Fruit fly (Drosophila melanogaster) whole organism, embryonic: ENCODE measurements around the gene Inx3.

Experiments
- Antp ChIP-seq: fragments of 200-800 bp; sonication (Bioruptor generic); optimal IDR thresholded peaks from 3 replicates; lab custom pipeline; 2016; ENCODE audit warnings: missing biosample characterization, missing genetic modification characterization
- CG10366 ChIP-seq: fragments of 200-800 bp; sonication (Bioruptor generic); IDR thresholded peaks from 2 replicates; pipeline ENCODE4 v1.3.6; 2022; ENCODE audit warnings: missing biosample characterization, missing genetic modification characterization
- CG10565 ChIP-seq: fragments of 200-800 bp; sonication (Bioruptor generic); optimal IDR thresholded peaks from 3 replicates; lab custom pipeline; 2016; ENCODE audit warnings: missing biosample characterization, mild to moderate bottlenecking, missing genetic modification characterization
- CG10979 ChIP-seq: fragments of 200-800 bp; sonication (Bioruptor generic); optimal IDR thresholded peaks from 2 replicates; lab custom pipeline; 2018; ENCODE audit warnings: missing biosample characterization, mild to moderate bottlenecking, missing genetic modification characterization, moderate library complexity
- CG12299 ChIP-seq: fragments of 200-800 bp; sonication (Bioruptor generic); optimal IDR thresholded peaks from 2 replicates; lab custom pipeline; 2018; ENCODE audit warnings: missing biosample characterization, mild to moderate bottlenecking, missing genetic modification characterization
- CG12659 ChIP-seq: fragments of 200-800 bp; sonication (Bioruptor generic); optimal IDR thresholded peaks from 3 replicates; lab custom pipeline; 2017; ENCODE audit warnings: mild to moderate bottlenecking, missing biosample characterization, missing genetic modification reagents, missing genetic modification characterization
- CG12769 ChIP-seq: fragments of 200-800 bp; sonication (Bioruptor generic); optimal IDR thresholded peaks from 2 replicates; lab custom pipeline; 2019; ENCODE audit warnings: missing biosample characterization, mild to moderate bottlenecking, missing genetic modification characterization, moderate library complexity
- CG13296 ChIP-seq: fragments of 200-800 bp; sonication (Bioruptor generic); optimal IDR thresholded peaks from 3 replicates; lab custom pipeline; 2018; ENCODE audit warnings: missing biosample characterization, mild to moderate bottlenecking, missing genetic modification characterization
- CG14014 ChIP-seq: fragments of 200-800 bp; sonication (Bioruptor generic); IDR thresholded peaks from 2 replicates; pipeline ENCODE4 v1.3.6; 2022; ENCODE audit warnings: missing biosample characterization, missing genetic modification characterization
- CG14667 ChIP-seq: fragments of 200-800 bp; sonication (Bioruptor generic); IDR thresholded peaks from 2 replicates; pipeline ENCODE4 v1.3.6; 2022; ENCODE audit warnings: missing biosample characterization, missing genetic modification characterization
- CG15073 ChIP-seq: fragments of 200-800 bp; sonication (Bioruptor generic); optimal IDR thresholded peaks from 2 replicates; lab custom pipeline; 2016; ENCODE audit warnings: missing biosample characterization, missing genetic modification characterization
- CG17328 ChIP-seq: fragments of 200-800 bp; sonication (Bioruptor generic); IDR thresholded peaks from 2 replicates; pipeline ENCODE4 v1.3.6; 2022; ENCODE audit warnings: missing biosample characterization, missing genetic modification characterization
- CG3065 ChIP-seq: fragments of 200-800 bp; sonication (Bioruptor generic); optimal IDR thresholded peaks from 2 replicates; lab custom pipeline; 2016; ENCODE audit warnings: missing biosample characterization, missing genetic modification characterization
- CG31388 ChIP-seq: fragments of 200-800 bp; sonication (Bioruptor generic); optimal IDR thresholded peaks from 2 replicates; lab custom pipeline; 2016; ENCODE audit warnings: missing biosample characterization, missing genetic modification characterization
- CG5245 ChIP-seq: fragments of 200-800 bp; sonication (Bioruptor generic); optimal IDR thresholded peaks from 3 replicates; lab custom pipeline; 2016; ENCODE audit warnings: missing biosample characterization, missing genetic modification characterization
- CG6175 ChIP-seq: fragments of 200-800 bp; sonication (Bioruptor generic); IDR thresholded peaks from 3 replicates; pipeline ENCODE4 v1.3.6; 2022; ENCODE audit warnings: missing biosample characterization, missing genetic modification characterization
- CG6654 ChIP-seq: fragments of 200-800 bp; sonication (Bioruptor generic); optimal IDR thresholded peaks from 2 replicates; lab custom pipeline; 2017; ENCODE audit warnings: missing biosample characterization, mild to moderate bottlenecking, missing genetic modification characterization
- CG6689 ChIP-seq: fragments of 200-800 bp; sonication (Bioruptor generic); IDR thresholded peaks from 2 replicates; pipeline ENCODE4 v1.3.6; 2022; ENCODE audit warnings: missing biosample characterization, missing genetic modification characterization
- CG7928 ChIP-seq: fragments of 200-800 bp; sonication (Bioruptor generic); optimal IDR thresholded peaks from 2 replicates; lab custom pipeline; 2017; ENCODE audit warnings: missing biosample characterization, mild to moderate bottlenecking, missing genetic modification characterization
- CG8478 ChIP-seq: fragments of >200 bp; optimal IDR thresholded peaks from 2 replicates; lab custom pipeline; 2018
- CG8944 ChIP-seq: fragments of 200-800 bp; sonication (Bioruptor generic); optimal IDR thresholded peaks from 3 replicates; lab custom pipeline; 2016; ENCODE audit warnings: missing biosample characterization, missing genetic modification characterization
- Dip3 ChIP-seq: fragments of 200-800 bp; sonication (Bioruptor generic); optimal IDR thresholded peaks from 3 replicates; lab custom pipeline; 2016; ENCODE audit warnings: missing biosample characterization, missing genetic modification characterization
- Gsc ChIP-seq: fragments of 200-800 bp; sonication (Bioruptor generic); IDR thresholded peaks from 2 replicates; pipeline ENCODE4 v1.3.6; 2022; ENCODE audit warnings: missing biosample characterization, missing genetic modification characterization
- HmgD ChIP-seq: fragments of 200-800 bp; sonication (Bioruptor generic); optimal IDR thresholded peaks from 3 replicates; lab custom pipeline; 2016; ENCODE audit warnings: missing biosample characterization, missing genetic modification characterization
- HmgZ ChIP-seq: fragments of 200-800 bp; sonication (Bioruptor generic); optimal IDR thresholded peaks from 2 replicates; lab custom pipeline; 2018; ENCODE audit warnings: missing biosample characterization, mild to moderate bottlenecking, missing genetic modification characterization
- Hr3 ChIP-seq: fragments of 200-800 bp; sonication (Bioruptor generic); optimal IDR thresholded peaks from 3 replicates; lab custom pipeline; 2016; ENCODE audit warnings: missing biosample characterization, missing genetic modification characterization
- Hr39 ChIP-seq: fragments of >200 bp; optimal IDR thresholded peaks from 2 replicates; lab custom pipeline; 2017
- MTF-1 ChIP-seq: fragments of 200-800 bp; sonication (Bioruptor generic); optimal IDR thresholded peaks from 2 replicates; lab custom pipeline; 2018; ENCODE audit warnings: missing biosample characterization, mild to moderate bottlenecking, missing genetic modification characterization, borderline replicate concordance
- Opbp ChIP-seq: fragments of 200-800 bp; sonication (Bioruptor generic); IDR thresholded peaks from 3 replicates; pipeline ENCODE4 v1.3.6; 2022; ENCODE audit warnings: missing biosample characterization, missing genetic modification characterization; ENCODE audit not compliant: partially characterized antibody
- Optix ChIP-seq: fragments of 200-800 bp; sonication (Bioruptor generic); IDR thresholded peaks from 3 replicates; pipeline ENCODE4 v1.3.6; 2022; ENCODE audit warnings: missing biosample characterization, missing genetic modification characterization
- Ptx1 ChIP-seq: fragments of 200-800 bp; sonication (Bioruptor generic); IDR thresholded peaks from 2 replicates; pipeline ENCODE4 v1.3.6; 2022; ENCODE audit warnings: missing biosample characterization, missing genetic modification characterization
- Ravus ChIP-seq: fragments of 200-800 bp; sonication (Bioruptor generic); IDR thresholded peaks from 2 replicates; pipeline ENCODE4 v1.3.6; 2022; ENCODE audit warnings: missing biosample characterization, missing genetic modification characterization
- Six4 ChIP-seq: fragments of 200-800 bp; sonication (Bioruptor generic); optimal IDR thresholded peaks from 2 replicates; lab custom pipeline; 2016; ENCODE audit warnings: missing biosample characterization, missing genetic modification characterization
- Stat92E ChIP-seq, 3 experiments: fragments of >200 bp in 2 of 3; fragments of 200-800 bp in 1 of 3; sonication (Bioruptor generic) in 1 of 3; optimal IDR thresholded peaks; 2 replicates each; lab custom pipeline; 2017 to 2019; ENCODE audit warnings: missing biosample characterization in 3 of 3, missing genetic modification characterization in 3 of 3, mild to moderate bottlenecking in 1 of 3, moderate library complexity in 1 of 3
- aop ChIP-seq: fragments of 200-800 bp; sonication (Bioruptor generic); IDR thresholded peaks from 2 replicates; pipeline ENCODE4 v1.3.6; 2022; ENCODE audit warnings: missing biosample characterization, missing genetic modification characterization
- bigmax ChIP-seq: fragments of 200-800 bp; sonication (Bioruptor generic); optimal IDR thresholded peaks from 2 replicates; lab custom pipeline; 2018; ENCODE audit warnings: missing biosample characterization, mild to moderate bottlenecking, missing genetic modification characterization
- crc ChIP-seq: fragments of 200-800 bp; sonication (Bioruptor generic); optimal IDR thresholded peaks from 2 replicates; lab custom pipeline; 2016; ENCODE audit warnings: missing biosample characterization, missing genetic modification characterization
- cwo ChIP-seq: fragments of 200-800 bp; sonication (Bioruptor generic); optimal IDR thresholded peaks from 3 replicates; lab custom pipeline; 2017; ENCODE audit warnings: missing biosample characterization, missing genetic modification characterization, mild to moderate bottlenecking, moderate library complexity, missing genetic modification reagents
- da ChIP-seq: fragments of 200-800 bp; sonication (Bioruptor generic); optimal IDR thresholded peaks from 2 replicates; lab custom pipeline; 2016; ENCODE audit warnings: missing biosample characterization, missing genetic modification characterization
- dimm ChIP-seq: fragments of 200-800 bp; sonication (Bioruptor generic); IDR thresholded peaks from 2 replicates; pipeline ENCODE4 v1.3.6; 2022; ENCODE audit warnings: missing biosample characterization, missing genetic modification characterization
- hb ChIP-seq: fragments of 200-800 bp; sonication (Bioruptor generic); IDR thresholded peaks from 3 replicates; pipeline ENCODE4 v1.3.6; 2022; ENCODE audit warnings: missing biosample characterization, missing genetic modification characterization; ENCODE audit not compliant: partially characterized antibody
- hth ChIP-seq: fragments of >200 bp; optimal IDR thresholded peaks from 2 replicates; lab custom pipeline; 2017; ENCODE audit warnings: inconsistent platforms
- jing ChIP-seq: fragments of 200-800 bp; sonication (Bioruptor generic); optimal IDR thresholded peaks from 2 replicates; lab custom pipeline; 2018; ENCODE audit warnings: missing biosample characterization, mild to moderate bottlenecking, missing genetic modification characterization
- lmd ChIP-seq: fragments of 200-800 bp; sonication (Bioruptor generic); IDR thresholded peaks from 2 replicates; pipeline ENCODE4 v1.3.6; 2022; ENCODE audit warnings: missing biosample characterization, missing genetic modification characterization
- mirr ChIP-seq: fragments of 200-800 bp; sonication (Bioruptor generic); optimal IDR thresholded peaks from 3 replicates; lab custom pipeline; 2018; ENCODE audit warnings: missing biosample characterization, mild to moderate bottlenecking, missing genetic modification characterization
- pfk ChIP-seq: fragments of 200-800 bp; sonication (Bioruptor generic); optimal IDR thresholded peaks from 2 replicates; lab custom pipeline; 2018; ENCODE audit warnings: missing biosample characterization, mild to moderate bottlenecking, missing genetic modification characterization, moderate library complexity
- phol ChIP-seq: fragments of 200-800 bp; sonication (Bioruptor generic); optimal IDR thresholded peaks from 3 replicates; lab custom pipeline; 2018; ENCODE audit warnings: missing biosample characterization, mild to moderate bottlenecking, missing genetic modification characterization, moderate library complexity
- pzg ChIP-seq: fragments of 200-800 bp; sonication (Bioruptor generic); optimal IDR thresholded peaks from 3 replicates; lab custom pipeline; 2018; ENCODE audit warnings: missing biosample characterization, mild to moderate bottlenecking, missing genetic modification characterization, moderate library complexity
- tll ChIP-seq, 2 experiments: fragments of 200-800 bp in 1 of 2; fragments of >200 bp in 1 of 2; sonication (Bioruptor generic) in 1 of 2; optimal IDR thresholded peaks; 2 replicates each; lab custom pipeline; 2017 to 2019; ENCODE audit warnings: missing biosample characterization in 2 of 2, missing genetic modification characterization in 2 of 2, mild to moderate bottlenecking in 1 of 2, moderate library complexity in 1 of 2
- trh ChIP-seq: fragments of 200-800 bp; sonication (Bioruptor generic); optimal IDR thresholded peaks from 2 replicates; lab custom pipeline; 2016; ENCODE audit warnings: missing biosample characterization, missing genetic modification characterization
- usp ChIP-seq: fragments of >200 bp; optimal IDR thresholded peaks from 2 replicates; lab custom pipeline; 2017; ENCODE audit warnings: missing biosample characterization, missing genetic modification characterization

Inx3 gene

DNA sequence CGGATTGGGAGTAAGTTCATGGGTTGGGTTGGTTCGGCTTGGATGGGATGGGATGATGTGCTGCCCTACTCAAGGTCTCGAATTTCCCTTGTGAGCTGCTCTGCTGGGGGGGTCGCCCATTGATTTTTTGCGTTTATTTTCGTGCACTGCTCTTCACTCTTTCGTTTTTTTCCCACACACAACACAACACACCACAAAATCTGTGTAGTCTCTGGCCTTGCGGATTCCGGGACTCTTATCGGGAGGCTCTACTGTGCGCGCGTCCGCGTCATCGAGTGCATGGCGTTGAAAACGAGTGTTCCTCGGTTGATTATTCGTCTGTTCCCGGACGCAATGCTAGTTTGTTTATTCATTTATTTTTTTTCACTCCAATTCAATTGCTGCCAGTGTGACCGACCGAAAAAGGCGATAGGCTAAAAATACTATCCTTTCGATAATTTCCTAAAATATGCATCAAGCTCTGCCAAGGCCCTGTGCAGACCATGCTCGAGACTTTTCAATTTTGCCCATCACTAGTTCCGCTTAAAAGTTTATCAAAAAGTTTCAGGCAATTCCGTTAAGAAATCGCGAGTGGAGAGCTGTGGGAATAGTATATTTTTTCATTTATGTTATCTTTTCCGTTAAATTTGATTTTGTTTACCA lies 27.6 kb downstream of the Inx3 start, which contains the start of gene WASp (continued):
- TF ChIP-seq aop (GFP tag; lab: Robert Waterston, UW) (peak; percentile 99), trh (peak; percentile 63), HmgD (GFP tag; lab: Kevin White, UChicago) (peak; percentile 66), usp (no peak), Ptx1 (GFP tag; lab: Robert Waterston, UW) (peak; percentile 60; the same call in 1 of the 2 replicates), MTF-1 (GFP tag; lab: Kevin White, UChicago) (peak; percentile 60), hb (no peak), CG12659 (GFP tag; lab: Kevin White, UChicago) (peak; percentile 94), pfk (GFP tag; lab: Kevin White, UChicago) (peak; percentile 14), mirr (GFP tag; lab: Kevin White, UChicago) (peak; percentile 22), Ravus (GFP tag; lab: Robert Waterston, UW) (no peak), CG7928 (GFP tag; lab: Kevin White, UChicago) (no peak), CG12769 (tag; lab: Kevin White, UChicago) (no peak), CG8944 (peak; percentile 49), CG31388 (GFP tag; lab: Kevin White, UChicago) (no peak), da (peak; percentile 75), dimm (GFP tag; lab: Robert Waterston, UW) (no peak), CG14014 (GFP tag; lab: Robert Waterston, UW) (peak; percentile 59; the same call in 1 of the 2 replicates), CG17328 (GFP tag; lab: Robert Waterston, UW) (peak; percentile 68), Optix (peak; percentile 42; the same call in 1 of the 3 replicates), CG10366 (GFP tag; lab: Robert Waterston, UW) (peak; percentile 59), phol (tag; lab: Kevin White, UChicago) (peak; percentile 69), lmd (peak; percentile 46; the same call in 1 of the 2 replicates), jing (GFP tag; lab: Kevin White, UChicago) (no peak), CG6175 (GFP tag; lab: Robert Waterston, UW) (no peak), pzg (peak; percentile 94), Stat92E (GFP tag; optimal IDR thresholded peaks at IDR 0.05; lab: Kevin White, UChicago) (peak in 1 of 3 experiments; percentile 51), CG3065 (GFP tag; lab: Kevin White, UChicago) (peak; percentile 63), CG10565 (no peak), CG15073 (GFP tag; lab: Kevin White, UChicago) (no peak), Gsc (no peak), crc (GFP tag; lab: Kevin White, UChicago) (peak; percentile 17), CG8478 (no peak), hth (lab: Kevin White, UChicago) (no peak), CG13296 (GFP tag; lab: Kevin White, UChicago) (no peak), CG12299 (tag; lab: Kevin White, UChicago) (peak; percentile 39), Hr39 (no peak), CG6689 (GFP tag; lab: Robert Waterston, UW) (peak; percentile 36; the same call in 1 of the 2 replicates), Opbp (GFP tag; lab: Robert Waterston, UW) (peak; percentile 75; the same call in 2 of the 3 replicates), CG6654 (GFP tag; lab: Kevin White, UChicago) (peak; percentile 8), cwo (no peak), Dip3 (GFP tag; lab: Kevin White, UChicago) (peak; percentile 50), tll (GFP tag; optimal IDR thresholded peaks at IDR 0.05; lab: Kevin White, UChicago) (no peak), CG14667 (peak; percentile 30; the same call in 1 of the 2 replicates), Hr3 (peak; percentile 37), CG5245 (peak; percentile 20), Antp (GFP tag; lab: Kevin White, UChicago) (peak; percentile 66), HmgZ (tag; lab: Kevin White, UChicago) (peak; percentile 86), Six4 (peak; percentile 3), CG10979 (tag; lab: Kevin White, UChicago) (peak; percentile 39), bigmax (GFP tag; lab: Kevin White, UChicago) (no peak)
